Fruit fly (Drosophila melanogaster) whole organism, prepupa: ENCODE data around the gene CG14402.

ENCODE experiments used
- CG4318 ChIP-seq: fragments of 200-800 bp; sonication (Bioruptor generic); optimal IDR thresholded peaks from 3 replicates; lab custom pipeline; 2017; ENCODE audit warnings: missing biosample characterization, mild to moderate bottlenecking, missing genetic modification characterization
- Eip75B ChIP-seq: fragments of 200-800 bp; sonication (Bioruptor generic); optimal IDR thresholded peaks from 3 replicates; lab custom pipeline; 2016; ENCODE audit warnings: missing biosample characterization, missing genetic modification characterization
- Ets21C ChIP-seq: fragments of 200-800 bp; sonication (Bioruptor generic); optimal IDR thresholded peaks from 3 replicates; lab custom pipeline; 2016; ENCODE audit warnings: missing biosample characterization, missing genetic modification characterization
- dsx ChIP-seq: fragments of 200-800 bp; optimal IDR thresholded peaks from 3 replicates; lab custom pipeline; 2019; ENCODE audit warnings: missing biosample characterization, mild to moderate bottlenecking, missing genetic modification characterization, moderate library complexity; ENCODE audit not compliant: poor library complexity, severe bottlenecking

dm6 chr2L:20812283-20813189, 36.6 kb upstream of the CG14402 start:
- peak; percentile 51 for TF ChIP-seq dsx (GFP tag; lab: Kevin White, UChicago)
- TF ChIP-seq CG4318 (GFP tag; lab: Kevin White, UChicago): no peak
- TF ChIP-seq Eip75B (GFP tag; lab: Kevin White, UChicago): peak; percentile 17
- no peak for TF ChIP-seq Ets21C (GFP tag; lab: Kevin White, UChicago)
